Worm (Caenorhabditis elegans) whole organism, early embryonic: ENCODE data around the gene ZK353.10.

Experiments
- ceh-13 ChIP-seq: fragments of 200-800 bp; sonication (Bioruptor generic); optimal IDR thresholded peaks from 2 replicates; lab custom pipeline; 2018; ENCODE audit warnings: mild to moderate bottlenecking, missing genetic modification characterization, missing compliant biosample characterization
- hmg-4 ChIP-seq: fragments of 200-800 bp; sonication (Bioruptor generic); optimal IDR thresholded peaks from 2 replicates; lab custom pipeline; 2018; ENCODE audit warnings: mild to moderate bottlenecking, missing genetic modification characterization, missing compliant biosample characterization
- scrt-1 ChIP-seq: fragments of 200-800 bp; sonication (Bioruptor generic); IDR thresholded peaks from 2 replicates; pipeline ENCODE4 v1.3.6; 2022; ENCODE audit warnings: missing genetic modification characterization, missing compliant biosample characterization
- sea-1 ChIP-seq: fragments of 200-800 bp; sonication (Bioruptor generic); conservative IDR thresholded peaks from 2 replicates; pipeline ENCODE4 v1.3.6; 2022; ENCODE audit warnings: missing genetic modification characterization, missing compliant biosample characterization
- tbx-11 ChIP-seq: fragments of 200-800 bp; sonication (Bioruptor generic); IDR thresholded peaks from 2 replicates; pipeline ENCODE4 v1.3.6; 2022; ENCODE audit warnings: missing genetic modification characterization, missing compliant biosample characterization

DNA sequence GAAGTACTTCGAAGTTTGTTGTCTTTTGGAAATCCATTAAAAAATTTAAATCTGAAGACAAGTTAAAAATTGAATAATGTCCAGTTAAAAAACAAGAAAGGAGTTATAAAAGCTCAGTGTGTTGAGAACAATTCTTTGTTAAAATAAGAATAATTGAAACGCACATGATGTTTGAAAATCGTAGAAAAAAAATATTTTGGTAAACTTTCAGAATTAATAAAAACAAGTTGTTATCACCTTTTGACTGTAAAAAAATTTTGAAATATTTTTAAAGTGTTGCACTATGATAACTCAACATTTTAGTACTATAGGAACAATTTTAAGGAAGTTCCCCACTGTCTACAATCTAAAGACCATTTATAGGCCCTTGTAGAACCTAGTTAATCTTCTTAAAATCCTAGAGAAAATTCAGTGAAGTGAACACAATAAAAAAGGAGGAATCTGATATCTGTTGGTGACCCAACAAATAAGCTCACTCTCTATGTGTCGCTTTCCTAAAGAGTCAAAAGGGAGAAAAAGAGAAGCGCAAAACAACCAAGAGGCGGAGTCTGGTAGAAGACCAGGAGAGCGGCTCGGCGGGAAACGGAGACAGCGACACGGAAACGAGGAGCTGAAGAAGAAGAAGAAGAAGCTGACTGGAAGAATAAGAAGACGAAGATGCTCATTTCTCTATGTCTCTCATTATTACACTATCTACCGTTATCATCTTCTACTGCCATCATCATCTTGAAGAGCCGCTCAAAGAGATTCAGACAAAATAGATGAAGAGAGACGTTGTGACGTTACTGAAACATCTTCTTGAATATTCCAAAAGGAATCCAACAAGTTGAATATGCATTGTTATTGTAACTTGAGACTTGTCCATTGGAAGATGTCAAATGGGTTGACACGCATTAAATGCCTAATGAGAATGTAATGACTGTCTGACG is at the start of gene ZK353.10:
- TF ChIP-seq tbx-11 (GFP tag; lab: Robert Waterston, UW) = no peak
- no peak for TF ChIP-seq sea-1 (GFP tag; lab: Robert Waterston, UW)
- TF ChIP-seq hmg-4 = no peak
- TF ChIP-seq scrt-1 (GFP tag; lab: Robert Waterston, UW) = no peak
- no peak for TF ChIP-seq ceh-13 (GFP tag; lab: Kevin White, UChicago)
